Fruit fly (Drosophila melanogaster) whole organism, embryonic: Measurements from ENCODE around the gene CG31219.

ENCODE experiments used
- CG1602 ChIP-seq: fragments of 200-800 bp; sonication (Bioruptor generic); optimal IDR thresholded peaks from 3 replicates; lab custom pipeline; 2016; ENCODE audit warnings: missing biosample characterization, missing genetic modification characterization
- Dad ChIP-seq: fragments of 200-800 bp; sonication (Bioruptor generic); optimal IDR thresholded peaks from 3 replicates; lab custom pipeline; 2016; ENCODE audit warnings: missing biosample characterization, missing genetic modification characterization
- HmgD ChIP-seq: fragments of 200-800 bp; sonication (Bioruptor generic); optimal IDR thresholded peaks from 3 replicates; lab custom pipeline; 2016; ENCODE audit warnings: missing biosample characterization, missing genetic modification characterization
- Mad ChIP-seq: fragments of 200-800 bp; sonication (Bioruptor generic); optimal IDR thresholded peaks from 2 replicates; lab custom pipeline; 2016; ENCODE audit warnings: missing biosample characterization, missing genetic modification characterization

- TF ChIP-seq CG1602 (GFP tag; lab: Kevin White, UChicago) (no peak), HmgD (GFP tag; lab: Kevin White, UChicago) (no peak), Dad (GFP tag; lab: Kevin White, UChicago) (no peak), Mad (no peak)
Measured at dm6 chr3R:19624482-19624881, 26.3 kb upstream of the CG31219 start.
